Fruit fly (Drosophila melanogaster) whole organism, embryonic: ENCODE data around the gene Syt12.
A peak's percentile ranks its signal among the peaks of the same experiment; 100 is the strongest.

Source experiments
- Blimp-1 ChIP-seq: fragments of 200-800 bp; sonication (Bioruptor generic); optimal IDR thresholded peaks from 3 replicates; lab custom pipeline; 2018; ENCODE audit warnings: missing biosample characterization, missing genetic modification characterization, mild to moderate bottlenecking, moderate library complexity, missing genetic modification reagents
- CG10274 ChIP-seq: fragments of 200-800 bp; sonication (Bioruptor generic); optimal IDR thresholded peaks from 3 replicates; lab custom pipeline; 2017; ENCODE audit warnings: missing biosample characterization, mild to moderate bottlenecking, missing genetic modification characterization
- CG11085 ChIP-seq: fragments of 200-800 bp; sonication (Bioruptor generic); IDR thresholded peaks from 2 replicates; pipeline ENCODE4 v1.3.6; 2022; ENCODE audit warnings: missing biosample characterization, missing genetic modification characterization
- CG11560 ChIP-seq: fragments of 200-800 bp; sonication (Bioruptor generic); IDR thresholded peaks from 3 replicates; pipeline ENCODE4 v1.3.6; 2022; ENCODE audit warnings: missing biosample characterization, missing genetic modification characterization
- CG12391 ChIP-seq: fragments of 200-800 bp; sonication (Bioruptor generic); optimal IDR thresholded peaks from 3 replicates; lab custom pipeline; 2018; ENCODE audit warnings: missing biosample characterization, mild to moderate bottlenecking, missing genetic modification characterization, moderate library complexity
- CG13775 ChIP-seq: fragments of 200-800 bp; sonication (Bioruptor generic); optimal IDR thresholded peaks from 3 replicates; lab custom pipeline; 2017; ENCODE audit warnings: missing biosample characterization, mild to moderate bottlenecking, missing genetic modification characterization
- CG14667 ChIP-seq: fragments of 200-800 bp; sonication (Bioruptor generic); IDR thresholded peaks from 2 replicates; pipeline ENCODE4 v1.3.6; 2022; ENCODE audit warnings: missing biosample characterization, missing genetic modification characterization
- CG1832 ChIP-seq: fragments of 200-800 bp; sonication (Bioruptor generic); optimal IDR thresholded peaks from 2 replicates; lab custom pipeline; 2017; ENCODE audit warnings: missing biosample characterization, mild to moderate bottlenecking, missing genetic modification characterization, inconsistent platforms
- CG2116 ChIP-seq: fragments of 200-800 bp; sonication (Bioruptor generic); optimal IDR thresholded peaks from 3 replicates; lab custom pipeline; 2018; ENCODE audit warnings: missing biosample characterization, mild to moderate bottlenecking, missing genetic modification characterization
- CG32532 ChIP-seq: fragments of 200-800 bp; sonication (Bioruptor generic); IDR thresholded peaks from 2 replicates; pipeline ENCODE4 v1.3.6; 2022; ENCODE audit warnings: missing biosample characterization, missing genetic modification characterization
- CG3407 ChIP-seq: fragments of 200-800 bp; sonication (Bioruptor generic); optimal IDR thresholded peaks from 2 replicates; lab custom pipeline; 2018; ENCODE audit warnings: missing biosample characterization, mild to moderate bottlenecking, missing genetic modification characterization
- CG5180 ChIP-seq: fragments of 200-800 bp; sonication (Bioruptor generic); optimal IDR thresholded peaks from 3 replicates; lab custom pipeline; 2017; ENCODE audit warnings: missing biosample characterization, missing genetic modification characterization, mild to moderate bottlenecking, moderate library complexity, missing genetic modification reagents
- CG7839 ChIP-seq: fragments of 200-800 bp; sonication (Bioruptor generic); optimal IDR thresholded peaks from 3 replicates; lab custom pipeline; 2018; ENCODE audit warnings: missing biosample characterization, mild to moderate bottlenecking, missing genetic modification characterization, moderate library complexity
- CG7928 ChIP-seq: fragments of 200-800 bp; sonication (Bioruptor generic); optimal IDR thresholded peaks from 2 replicates; lab custom pipeline; 2017; ENCODE audit warnings: missing biosample characterization, mild to moderate bottlenecking, missing genetic modification characterization
- CG8924 ChIP-seq: fragments of 200-800 bp; optimal IDR thresholded peaks from 3 replicates; lab custom pipeline; 2019; ENCODE audit warnings: missing biosample characterization, mild to moderate bottlenecking, missing genetic modification characterization, moderate library complexity
- CG9817 ChIP-seq: fragments of 200-800 bp; sonication (Bioruptor generic); optimal IDR thresholded peaks from 2 replicates; lab custom pipeline; 2018; ENCODE audit warnings: missing biosample characterization, mild to moderate bottlenecking, missing genetic modification characterization, moderate library complexity
- CG9932 ChIP-seq: fragments of 200-800 bp; sonication (Bioruptor generic); IDR thresholded peaks from 2 replicates; pipeline ENCODE4 v1.3.6; 2022; ENCODE audit warnings: missing biosample characterization, missing genetic modification characterization
- CHES-1-like ChIP-seq: fragments of 200-800 bp; sonication (Bioruptor generic); optimal IDR thresholded peaks from 2 replicates; lab custom pipeline; 2016; ENCODE audit warnings: missing biosample characterization, missing genetic modification characterization
- Dek ChIP-seq: fragments of 200-800 bp; sonication (Bioruptor generic); optimal IDR thresholded peaks from 3 replicates; lab custom pipeline; 2019; ENCODE audit warnings: missing biosample characterization, mild to moderate bottlenecking, missing genetic modification characterization, moderate library complexity
- Gug ChIP-seq: fragments of 200-800 bp; sonication (Bioruptor generic); IDR thresholded peaks from 4 replicates; pipeline ENCODE4 v1.3.6; 2022; ENCODE audit warnings: missing biosample characterization, missing genetic modification characterization
- H2.0 ChIP-seq: fragments of 200-800 bp; sonication (Bioruptor generic); IDR thresholded peaks from 2 replicates; pipeline ENCODE4 v1.3.6; 2022; ENCODE audit warnings: missing biosample characterization, missing genetic modification characterization
- HLHmδ ChIP-seq: fragments of 200-800 bp; sonication (Bioruptor generic); optimal IDR thresholded peaks from 2 replicates; lab custom pipeline; 2018; ENCODE audit warnings: missing biosample characterization, mild to moderate bottlenecking, missing genetic modification characterization, moderate library complexity
- HmgZ ChIP-seq: fragments of 200-800 bp; sonication (Bioruptor generic); optimal IDR thresholded peaks from 2 replicates; lab custom pipeline; 2018; ENCODE audit warnings: missing biosample characterization, mild to moderate bottlenecking, missing genetic modification characterization
- Hmr ChIP-seq: fragments of 200-800 bp; sonication (Bioruptor generic); optimal IDR thresholded peaks from 3 replicates; lab custom pipeline; 2017; ENCODE audit warnings: mild to moderate bottlenecking, missing biosample characterization, missing genetic modification reagents, missing genetic modification characterization
- Hr51 ChIP-seq, 2 experiments: fragments of 200-800 bp; sonication (Bioruptor generic); optimal IDR thresholded peaks; 2 replicates in 1 of 2; 3 replicates in 1 of 2; lab custom pipeline; 2016 to 2018; ENCODE audit warnings: missing biosample characterization in 2 of 2, missing genetic modification characterization in 2 of 2, mild to moderate bottlenecking in 1 of 2, moderate library complexity in 1 of 2
- Lim3 ChIP-seq: fragments of 200-800 bp; sonication (Bioruptor generic); IDR thresholded peaks from 2 replicates; pipeline ENCODE4 v1.3.6; 2022; ENCODE audit warnings: missing biosample characterization, missing genetic modification characterization
- MBD-R2 ChIP-seq: fragments of 200-800 bp; sonication (Bioruptor generic); IDR thresholded peaks from 2 replicates; pipeline ENCODE4 v1.3.6; 2022; ENCODE audit warnings: missing biosample characterization, missing genetic modification characterization
- NFAT ChIP-seq: fragments of 200-800 bp; sonication (Bioruptor generic); IDR thresholded peaks from 2 replicates; pipeline ENCODE4 v1.3.6; 2022; ENCODE audit warnings: missing biosample characterization, missing genetic modification characterization
- PHDP ChIP-seq: fragments of 200-800 bp; sonication (Bioruptor generic); optimal IDR thresholded peaks from 3 replicates; lab custom pipeline; 2018; ENCODE audit warnings: missing biosample characterization, mild to moderate bottlenecking, missing genetic modification characterization, moderate library complexity
- Ravus ChIP-seq: fragments of 200-800 bp; sonication (Bioruptor generic); IDR thresholded peaks from 2 replicates; pipeline ENCODE4 v1.3.6; 2022; ENCODE audit warnings: missing biosample characterization, missing genetic modification characterization
- Stat92E ChIP-seq, 3 experiments: fragments of >200 bp in 2 of 3; fragments of 200-800 bp in 1 of 3; sonication (Bioruptor generic) in 1 of 3; optimal IDR thresholded peaks; 2 replicates each; lab custom pipeline; 2017 to 2019; ENCODE audit warnings: missing biosample characterization in 3 of 3, missing genetic modification characterization in 3 of 3, mild to moderate bottlenecking in 1 of 3, moderate library complexity in 1 of 3
- Taf1 ChIP-seq: fragments of 200-800 bp; sonication (Bioruptor generic); IDR thresholded peaks from 2 replicates; pipeline ENCODE4 v1.3.6; 2022; ENCODE audit warnings: missing biosample characterization, missing genetic modification characterization
- bcd ChIP-seq: fragments of 200-800 bp; sonication (Bioruptor generic); optimal IDR thresholded peaks from 2 replicates; lab custom pipeline; 2017; ENCODE audit warnings: missing biosample characterization, mild to moderate bottlenecking, missing genetic modification characterization
- cad ChIP-seq: fragments of >200 bp; optimal IDR thresholded peaks from 2 replicates; lab custom pipeline; 2017; ENCODE audit warnings: missing biosample characterization, missing genetic modification characterization
- dimm ChIP-seq: fragments of 200-800 bp; sonication (Bioruptor generic); IDR thresholded peaks from 2 replicates; pipeline ENCODE4 v1.3.6; 2022; ENCODE audit warnings: missing biosample characterization, missing genetic modification characterization
- dpn ChIP-seq, 2 experiments: fragments of 200-800 bp; sonication (Bioruptor generic); optimal IDR thresholded peaks; 3 replicates each; lab custom pipeline; 2016; ENCODE audit warnings: missing biosample characterization in 2 of 2, missing genetic modification characterization in 2 of 2
- fd96Cb ChIP-seq: fragments of 200-800 bp; sonication (Bioruptor generic); optimal IDR thresholded peaks from 2 replicates; lab custom pipeline; 2018; ENCODE audit warnings: missing biosample characterization, mild to moderate bottlenecking, missing genetic modification characterization, moderate library complexity
- gem ChIP-seq: fragments of 200-800 bp; sonication (Bioruptor generic); optimal IDR thresholded peaks from 2 replicates; lab custom pipeline; 2019; ENCODE audit warnings: missing biosample characterization, mild to moderate bottlenecking, missing genetic modification characterization, moderate library complexity
- hbn ChIP-seq: fragments of 200-800 bp; sonication (Bioruptor generic); IDR thresholded peaks from 2 replicates; pipeline ENCODE4 v1.3.6; 2022; ENCODE audit warnings: missing biosample characterization, missing genetic modification characterization; ENCODE audit not compliant: partially characterized antibody
- her ChIP-seq: fragments of 200-800 bp; sonication (Bioruptor generic); optimal IDR thresholded peaks from 2 replicates; lab custom pipeline; 2016; ENCODE audit warnings: missing biosample characterization, missing genetic modification characterization
- jing ChIP-seq: fragments of 200-800 bp; sonication (Bioruptor generic); optimal IDR thresholded peaks from 2 replicates; lab custom pipeline; 2018; ENCODE audit warnings: missing biosample characterization, mild to moderate bottlenecking, missing genetic modification characterization
- luna ChIP-seq: fragments of 200-800 bp; sonication (Bioruptor generic); optimal IDR thresholded peaks from 2 replicates; lab custom pipeline; 2016; ENCODE audit warnings: missing biosample characterization, missing genetic modification characterization
- mam ChIP-seq: fragments of 200-800 bp; sonication (Bioruptor generic); optimal IDR thresholded peaks from 3 replicates; lab custom pipeline; 2016; ENCODE audit warnings: missing biosample characterization, missing genetic modification characterization
- odd ChIP-seq: fragments of 200-800 bp; sonication (Bioruptor generic); optimal IDR thresholded peaks from 2 replicates; lab custom pipeline; 2017; ENCODE audit warnings: missing biosample characterization, mild to moderate bottlenecking, missing genetic modification characterization
- ranshi ChIP-seq: fragments of 200-800 bp; sonication (Bioruptor generic); IDR thresholded peaks from 2 replicates; pipeline ENCODE4 v1.3.6; 2022; ENCODE audit warnings: missing biosample characterization, missing genetic modification characterization
- stwl ChIP-seq: fragments of 200-800 bp; sonication (Bioruptor generic); optimal IDR thresholded peaks from 3 replicates; lab custom pipeline; 2018; ENCODE audit warnings: missing biosample characterization, mild to moderate bottlenecking, missing genetic modification characterization, moderate library complexity
- yki ChIP-seq: fragments of >200 bp; optimal IDR thresholded peaks from 3 replicates; lab custom pipeline; 2018
- zen ChIP-seq: fragments of 200-800 bp; sonication (Bioruptor generic); optimal IDR thresholded peaks from 3 replicates; lab custom pipeline; 2018; ENCODE audit warnings: missing biosample characterization, mild to moderate bottlenecking, missing genetic modification characterization, moderate library complexity

The Syt12 gene

DNA sequence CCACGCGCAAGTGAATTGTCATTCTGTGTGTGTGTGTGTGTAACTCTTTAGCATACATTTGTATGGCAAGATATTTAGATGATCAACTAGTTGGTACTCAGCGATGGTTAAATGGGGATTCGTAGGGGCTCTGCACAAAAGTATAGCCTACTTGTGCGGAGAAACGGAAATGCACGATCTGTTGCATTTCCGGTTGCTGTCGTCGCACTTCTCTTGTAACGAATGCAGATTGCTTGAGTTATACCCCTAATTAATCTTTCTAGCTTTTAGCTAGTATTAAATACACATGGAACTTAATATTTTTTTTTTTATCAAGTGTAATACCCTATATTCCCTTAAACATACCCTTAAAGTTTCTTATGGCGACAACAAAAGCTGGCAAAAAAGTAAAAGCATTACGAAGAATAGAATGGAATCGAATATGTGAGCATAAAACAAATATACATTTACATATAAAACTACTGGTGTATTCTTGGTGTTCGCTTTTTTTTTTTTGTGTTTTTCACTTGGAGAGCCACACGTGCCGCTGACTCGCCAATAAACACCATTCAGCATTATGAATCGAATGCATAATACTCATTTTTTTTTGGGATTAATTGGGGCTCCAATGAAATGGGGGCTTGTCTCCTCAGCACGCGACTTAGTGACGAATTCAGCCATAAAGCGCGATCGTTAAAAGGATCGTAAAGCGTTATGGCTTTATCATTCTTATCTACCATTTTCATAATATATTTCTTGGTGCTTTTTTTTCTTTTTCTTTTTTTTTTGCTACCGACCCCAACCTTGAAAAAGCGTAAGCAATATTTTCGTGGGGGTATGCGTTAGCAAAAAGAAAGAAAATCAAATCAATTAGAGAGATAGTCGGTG is 32.4 kb downstream of the Syt12 start (continued):
- no peak for TF ChIP-seq Lim3 (GFP tag; lab: Robert Waterston, UW)
- TF ChIP-seq CG2116 (GFP tag; lab: Kevin White, UChicago) = peak; percentile 6
- peak; percentile 31 for TF ChIP-seq HmgZ (tag; lab: Kevin White, UChicago)
- peak; percentile 54 for TF ChIP-seq CG10274 (GFP tag; lab: Kevin White, UChicago)
- TF ChIP-seq NFAT (GFP tag; lab: Robert Waterston, UW) = 0 out of 2 replicates have a peak, but pooled peaks have one; percentile 33
- no peak for TF ChIP-seq fd96Cb (tag; lab: Kevin White, UChicago)
- no peak for TF ChIP-seq dimm
- TF ChIP-seq jing (GFP tag; lab: Kevin White, UChicago) = no peak
- no peak for TF ChIP-seq zen (tag; lab: Kevin White, UChicago)
- TF ChIP-seq Hr51 (GFP tag; optimal IDR thresholded peaks at IDR 0.05; lab: Kevin White, UChicago) = peak in 1 of 2 experiments; percentile 23
- no peak for TF ChIP-seq H2.0
- peak; percentile 40 for TF ChIP-seq PHDP (tag; lab: Kevin White, UChicago)
- TF ChIP-seq CG8924 (tag; lab: Kevin White, UChicago) = no peak
- peak in 1 of 2 experiments; percentile 54 for TF ChIP-seq dpn (GFP tag; optimal IDR thresholded peaks at IDR 0.05; lab: Kevin White, UChicago)
- TF ChIP-seq HLHmδ (GFP tag; lab: Kevin White, UChicago) = no peak
- TF ChIP-seq bcd (GFP tag; lab: Kevin White, UChicago) = peak; percentile 64
- peak; percentile 54 for TF ChIP-seq CG13775 (GFP tag; lab: Kevin White, UChicago)
- TF ChIP-seq CG9817 (tag; lab: Kevin White, UChicago) = peak; percentile 43
- TF ChIP-seq gem (tag; lab: Kevin White, UChicago) = peak; percentile 54
- no peak for TF ChIP-seq CG14667
- peak; percentile 37 for TF ChIP-seq luna (GFP tag; lab: Kevin White, UChicago)
- TF ChIP-seq Taf1 (GFP tag; lab: Robert Waterston, UW) = peak; percentile 25; the same call in 1 of the 2 replicates
- peak; percentile 61 for TF ChIP-seq CHES-1-like
- peak; percentile 58 for TF ChIP-seq CG11085 (GFP tag; lab: Robert Waterston, UW)
- TF ChIP-seq CG7928 (GFP tag; lab: Kevin White, UChicago) = peak; percentile 20
- peak; percentile 13; the same call in 1 of the 2 replicates for TF ChIP-seq MBD-R2 (GFP tag; lab: Robert Waterston, UW)
- TF ChIP-seq Gug (GFP tag; lab: Robert Waterston, UW) = 0 out of 4 replicates have a peak, but pooled peaks have one; percentile 21
- no peak for TF ChIP-seq Stat92E (GFP tag; optimal IDR thresholded peaks at IDR 0.05; lab: Kevin White, UChicago)
- no peak for TF ChIP-seq yki (lab: Kevin White, UChicago)
- peak; percentile 22 for TF ChIP-seq CG12391
- no peak for TF ChIP-seq CG3407 (GFP tag; lab: Kevin White, UChicago)
- TF ChIP-seq Blimp-1 = no peak
- TF ChIP-seq hbn (GFP tag; lab: Robert Waterston, UW) = no peak
- peak; percentile 39; the same call in 1 of the 2 replicates for TF ChIP-seq ranshi
- TF ChIP-seq her = peak; percentile 59
- peak; percentile 19 for TF ChIP-seq Ravus (GFP tag; lab: Robert Waterston, UW)
- TF ChIP-seq CG32532 = peak; percentile 81
- peak; percentile 46; the same call in 1 of the 3 replicates for TF ChIP-seq CG11560
- TF ChIP-seq Hmr (GFP tag; lab: Kevin White, UChicago) = peak; percentile 71
- peak; percentile 61 for TF ChIP-seq CG7839
- TF ChIP-seq CG9932 (GFP tag; lab: Robert Waterston, UW) = peak; percentile 84
- no peak for TF ChIP-seq cad (GFP tag; lab: Kevin White, UChicago)
- TF ChIP-seq stwl (tag; lab: Kevin White, UChicago) = no peak
- no peak for TF ChIP-seq CG1832 (GFP tag; lab: Kevin White, UChicago)
- peak; percentile 61 for TF ChIP-seq Dek
- TF ChIP-seq mam (GFP tag; lab: Kevin White, UChicago) = peak; percentile 77
- TF ChIP-seq odd (GFP tag; lab: Kevin White, UChicago) = no peak
- TF ChIP-seq CG5180 (GFP tag; lab: Kevin White, UChicago) = no peak
